Fruit fly (Drosophila melanogaster) whole organism, embryonic: ENCODE data around the gene Calr.

Experiments used
- Awh ChIP-seq: fragments of 200-800 bp; sonication (Bioruptor generic); IDR thresholded peaks from 2 replicates; pipeline ENCODE4, ENCODE4 v1.3.6; 2022; ENCODE audit warnings: missing biosample characterization, missing genetic modification characterization
- Bgb ChIP-seq: fragments of 200-800 bp; sonication (Bioruptor generic); IDR thresholded peaks from 2 replicates; pipeline ENCODE4 v1.3.6; 2022; ENCODE audit warnings: missing biosample characterization, missing genetic modification characterization; ENCODE audit not compliant: partially characterized antibody
- Blimp-1 ChIP-seq: fragments of 200-800 bp; sonication (Bioruptor generic); optimal IDR thresholded peaks from 3 replicates; lab custom pipeline; 2018; ENCODE audit warnings: missing biosample characterization, missing genetic modification characterization, mild to moderate bottlenecking, moderate library complexity, missing genetic modification reagents
- CG14860 ChIP-seq: fragments of 200-800 bp; sonication (Bioruptor generic); IDR thresholded peaks from 3 replicates; pipeline ENCODE4 v1.3.6; 2022; ENCODE audit warnings: missing biosample characterization, missing genetic modification characterization; ENCODE audit not compliant: partially characterized antibody
- CG16813 ChIP-seq: fragments of 200-800 bp; sonication (Bioruptor generic); IDR thresholded peaks from 3 replicates; pipeline ENCODE4 v1.3.6; 2022; ENCODE audit warnings: missing biosample characterization, missing genetic modification characterization; ENCODE audit not compliant: partially characterized antibody
- CG18262 ChIP-seq: fragments of 200-800 bp; optimal IDR thresholded peaks from 3 replicates; lab custom pipeline; 2019; ENCODE audit warnings: missing biosample characterization, mild to moderate bottlenecking, missing genetic modification characterization, moderate library complexity
- CG3281 ChIP-seq: fragments of 200-800 bp; sonication (Bioruptor generic); optimal IDR thresholded peaks from 3 replicates; lab custom pipeline; 2017; ENCODE audit warnings: missing biosample characterization, mild to moderate bottlenecking, missing genetic modification characterization
- CG7357 ChIP-seq: fragments of 200-800 bp; sonication (Bioruptor generic); IDR thresholded peaks from 3 replicates; pipeline ENCODE4 v1.3.6; 2022; ENCODE audit warnings: missing biosample characterization, missing genetic modification characterization
- CG7963 ChIP-seq: fragments of 200-800 bp; sonication (Bioruptor generic); IDR thresholded peaks from 3 replicates; pipeline ENCODE4 v1.3.6; 2022; ENCODE audit warnings: missing biosample characterization, missing genetic modification characterization; ENCODE audit not compliant: partially characterized antibody
- CG9609 ChIP-seq: fragments of 200-800 bp; sonication (Bioruptor generic); optimal IDR thresholded peaks from 3 replicates; lab custom pipeline; 2016; ENCODE audit warnings: missing biosample characterization, missing genetic modification characterization
- Dll ChIP-seq: fragments of 200-800 bp; sonication (Bioruptor generic); IDR thresholded peaks from 4 replicates; pipeline ENCODE4 v1.3.6; 2022; ENCODE audit warnings: missing biosample characterization, missing genetic modification characterization; ENCODE audit not compliant: partially characterized antibody
- Drgx ChIP-seq: fragments of 200-800 bp; sonication (Bioruptor generic); IDR thresholded peaks from 2 replicates; pipeline ENCODE4 v1.3.6; 2022; ENCODE audit warnings: missing biosample characterization, missing genetic modification characterization
- HHEX ChIP-seq: fragments of 200-800 bp; sonication (Bioruptor generic); optimal IDR thresholded peaks from 3 replicates; lab custom pipeline; 2017; ENCODE audit warnings: missing biosample characterization, mild to moderate bottlenecking, missing genetic modification characterization, missing genetic modification reagents
- HLH4C ChIP-seq: fragments of 200-800 bp; sonication (Bioruptor generic); IDR thresholded peaks from 3 replicates; pipeline ENCODE4 v1.3.6; 2022; ENCODE audit warnings: missing biosample characterization, missing genetic modification characterization; ENCODE audit not compliant: partially characterized antibody
- Med ChIP-seq: fragments of 200-800 bp; sonication (Bioruptor generic); peaks from one replicate; lab custom pipeline; 2016; ENCODE audit warnings: missing biosample characterization, missing genetic modification characterization, mild to moderate bottlenecking, inconsistent platforms, moderate library complexity
- Pdp1 ChIP-seq, 2 experiments: fragments of 200-800 bp; sonication (Bioruptor generic); optimal IDR thresholded peaks; 3 replicates each; lab custom pipeline; 2016; ENCODE audit warnings: missing biosample characterization in 2 of 2, missing genetic modification characterization in 2 of 2, mild to moderate bottlenecking in 1 of 2, moderate library complexity in 1 of 2
- Ptx1 ChIP-seq: fragments of 200-800 bp; sonication (Bioruptor generic); IDR thresholded peaks from 2 replicates; pipeline ENCODE4 v1.3.6; 2022; ENCODE audit warnings: missing biosample characterization, missing genetic modification characterization
- Scr ChIP-seq: fragments of 200-800 bp; sonication (Bioruptor generic); IDR thresholded peaks from 2 replicates; pipeline ENCODE4 v1.3.6; 2022; ENCODE audit warnings: missing biosample characterization, missing genetic modification characterization; ENCODE audit not compliant: partially characterized antibody
- abd-A ChIP-seq: fragments of 200-800 bp; sonication (Bioruptor generic); optimal IDR thresholded peaks from 3 replicates; lab custom pipeline; 2019; ENCODE audit warnings: missing biosample characterization, mild to moderate bottlenecking, missing genetic modification characterization, moderate library complexity
- bbx ChIP-seq: fragments of 200-800 bp; sonication (Bioruptor generic); IDR thresholded peaks from 2 replicates; pipeline ENCODE4 v1.3.6; 2022; ENCODE audit warnings: missing biosample characterization, missing genetic modification characterization; ENCODE audit not compliant: partially characterized antibody
- bsh ChIP-seq, 2 experiments: fragments of 200-800 bp; sonication (Bioruptor generic); optimal IDR thresholded peaks; 2 replicates each; lab custom pipeline; 2017 to 2018; ENCODE audit warnings: mild to moderate bottlenecking in 2 of 2, missing biosample characterization in 2 of 2, missing genetic modification characterization in 2 of 2, moderate library complexity in 1 of 2
- danr ChIP-seq: fragments of 200-800 bp; sonication (Bioruptor generic); IDR thresholded peaks from 2 replicates; pipeline ENCODE4 v1.3.6; 2022; ENCODE audit warnings: missing biosample characterization, missing genetic modification characterization
- grn ChIP-seq: fragments of 200-800 bp; sonication (Bioruptor generic); optimal IDR thresholded peaks from 3 replicates; lab custom pipeline; 2017; ENCODE audit warnings: missing biosample characterization, missing genetic modification characterization
- hb ChIP-seq: fragments of 200-800 bp; sonication (Bioruptor generic); IDR thresholded peaks from 3 replicates; pipeline ENCODE4 v1.3.6; 2022; ENCODE audit warnings: missing biosample characterization, missing genetic modification characterization; ENCODE audit not compliant: partially characterized antibody
- ind ChIP-seq: fragments of 200-800 bp; sonication (Bioruptor generic); optimal IDR thresholded peaks from 3 replicates; lab custom pipeline; 2016; ENCODE audit warnings: missing biosample characterization, missing genetic modification characterization
- kay ChIP-seq: fragments of 200-800 bp; sonication (Bioruptor generic); optimal IDR thresholded peaks from 2 replicates; lab custom pipeline; 2016; ENCODE audit warnings: missing biosample characterization, missing genetic modification characterization
- lola ChIP-seq, 3 experiments: fragments of >200 bp in 2 of 3; fragments of 200-800 bp in 1 of 3; sonication (Bioruptor generic) in 1 of 3; optimal IDR thresholded peaks; 2 replicates each; lab custom pipeline; 2017 to 2019; ENCODE audit warnings: missing biosample characterization in 3 of 3, missing genetic modification characterization in 3 of 3, mild to moderate bottlenecking in 1 of 3, moderate library complexity in 1 of 3
- nerfin-2 ChIP-seq: fragments of 200-800 bp; sonication (Bioruptor generic); IDR thresholded peaks from 2 replicates; pipeline ENCODE4 v1.3.6; 2022; ENCODE audit warnings: missing biosample characterization, missing genetic modification characterization; ENCODE audit not compliant: partially characterized antibody
- oc ChIP-seq: fragments of 200-800 bp; sonication (Bioruptor generic); optimal IDR thresholded peaks from 2 replicates; lab custom pipeline; 2018; ENCODE audit warnings: missing biosample characterization, mild to moderate bottlenecking, missing genetic modification characterization, moderate library complexity
- ranshi ChIP-seq: fragments of 200-800 bp; sonication (Bioruptor generic); IDR thresholded peaks from 2 replicates; pipeline ENCODE4 v1.3.6; 2022; ENCODE audit warnings: missing biosample characterization, missing genetic modification characterization
- sens ChIP-seq: fragments of 200-800 bp; sonication (Bioruptor generic); peaks from one replicate; lab custom pipeline; 2016; ENCODE audit warnings: missing biosample characterization, missing genetic modification characterization
- tin ChIP-seq: fragments of 200-800 bp; sonication (Bioruptor generic); optimal IDR thresholded peaks from 3 replicates; lab custom pipeline; 2016; ENCODE audit warnings: missing biosample characterization, missing genetic modification characterization
- tna ChIP-seq: fragments of 200-800 bp; sonication (Bioruptor generic); IDR thresholded peaks from 2 replicates; pipeline ENCODE4 v1.3.6; 2022; ENCODE audit warnings: missing biosample characterization, missing genetic modification characterization; ENCODE audit not compliant: partially characterized antibody
- vnd ChIP-seq: fragments of 200-800 bp; sonication (Bioruptor generic); IDR thresholded peaks from 3 replicates; pipeline ENCODE4 v1.3.6; 2022; ENCODE audit warnings: missing biosample characterization, missing genetic modification characterization; ENCODE audit not compliant: partially characterized antibody
- vvl ChIP-seq: fragments of 200-800 bp; sonication (Bioruptor generic); IDR thresholded peaks from 2 replicates; pipeline ENCODE4 v1.3.6; 2022; ENCODE audit warnings: missing biosample characterization, missing genetic modification characterization
- wor ChIP-seq: fragments of 200-800 bp; sonication (Bioruptor generic); IDR thresholded peaks from 2 replicates; pipeline ENCODE4 v1.3.6; 2022; ENCODE audit warnings: missing biosample characterization, missing genetic modification characterization

The Calr gene

DNA sequence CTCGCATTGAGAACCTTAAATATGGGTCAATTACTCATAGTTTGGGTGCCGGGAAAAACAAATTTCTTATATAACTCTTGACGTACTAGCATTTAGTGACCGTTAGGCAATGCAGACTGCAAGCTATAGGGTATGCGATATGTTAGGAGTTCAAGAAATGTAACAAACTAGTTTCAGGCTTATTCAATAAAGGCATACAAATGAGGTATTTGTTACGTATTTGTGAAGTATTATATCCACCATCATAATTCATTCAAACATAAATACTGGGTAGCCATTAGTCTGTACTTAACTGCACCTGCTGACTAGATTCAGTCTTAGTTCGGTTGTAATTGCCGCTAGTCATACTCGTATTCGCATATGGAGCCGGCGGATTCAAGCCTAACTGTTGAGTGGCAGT lies 22.4 kb downstream of the Calr start:
- TF ChIP-seq tna (GFP tag; lab: Robert Waterston, UW) (peak; percentile 78), Drgx (0 out of 2 replicates have a peak, but pooled peaks have one; percentile 15), Dll (GFP tag; lab: Robert Waterston, UW) (0 out of 4 replicates have a peak, but pooled peaks have one; percentile 19), lola (GFP tag; optimal IDR thresholded peaks at IDR 0.05; lab: Kevin White, UChicago) (no peak), HHEX (GFP tag; lab: Kevin White, UChicago) (no peak), bsh (GFP tag; optimal IDR thresholded peaks at IDR 0.05; lab: Kevin White, UChicago) (no peak), wor (GFP tag; lab: Robert Waterston, UW) (no peak), HLH4C (GFP tag; lab: Robert Waterston, UW) (peak; percentile 87), ranshi (GFP tag; lab: Robert Waterston, UW) (no peak), Scr (GFP tag; lab: Robert Waterston, UW) (peak; percentile 48; the same call in 1 of the 2 replicates), ind (GFP tag; lab: Kevin White, UChicago) (no peak), Bgb (peak; percentile 40; the same call in 1 of the 2 replicates), Pdp1 (GFP tag; optimal IDR thresholded peaks at IDR 0.05; lab: Kevin White, UChicago) (peak in 1 of 2 experiments; percentile 67), Ptx1 (GFP tag; lab: Robert Waterston, UW) (no peak), CG7963 (GFP tag; lab: Robert Waterston, UW) (peak; percentile 58; the same call in 1 of the 3 replicates), vnd (peak; percentile 50; the same call in 2 of the 3 replicates), CG16813 (GFP tag; lab: Robert Waterston, UW) (peak; percentile 60), bbx (peak; percentile 31; the same call in 1 of the 2 replicates), hb (GFP tag; lab: Robert Waterston, UW) (0 out of 3 replicates have a peak, but pooled peaks have one; percentile 20), tin (no peak), nerfin-2 (GFP tag; lab: Robert Waterston, UW) (peak; percentile 62), CG14860 (peak; percentile 68; the same call in 2 of the 3 replicates), CG7357 (no peak), CG18262 (tag; lab: Kevin White, UChicago) (no peak), Med (GFP tag; lab: Kevin White, UChicago) (peak; percentile 17), CG3281 (GFP tag; lab: Kevin White, UChicago) (no peak)

- TF ChIP-seq danr (GFP tag; lab: Robert Waterston, UW) (no peak), Blimp-1 (GFP tag; lab: Kevin White, UChicago) (peak; percentile 5), oc (tag; lab: Kevin White, UChicago) (peak; percentile 11), vvl (GFP tag; lab: Robert Waterston, UW) (peak; percentile 19; the same call in 1 of the 2 replicates), kay (GFP tag; lab: Kevin White, UChicago) (no peak), Awh (GFP tag; lab: Robert Waterston, UW) (peak; percentile 90), sens (peak; percentile 62), Med (GFP tag; lab: Kevin White, UChicago) (peak; percentile 14), grn (GFP tag; lab: Kevin White, UChicago) (peak; percentile 46), CG9609 (no peak), abd-A (peak; percentile 71), vnd (no peak)
- TF ChIP-seq, all 482 proteins: peak for 8
Observed at dm6 chr3R:9606913-9607804, 23.5 kb downstream of the Calr start.
